Worm (Caenorhabditis elegans) whole organism, late embryonic: ENCODE data around the gene mtpn-1.

ENCODE experiments used
- F13H6.1 ChIP-seq: sonication (generic microtip); optimal IDR thresholded peaks from 2 replicates; lab custom pipeline; 2016; ENCODE audit warnings: missing genetic modification characterization, missing compliant biosample characterization
- K09A11.1 ChIP-seq: sonication (generic microtip); optimal IDR thresholded peaks from 2 replicates; lab custom pipeline; 2017; ENCODE audit warnings: antibody characterized with exemption, mild to moderate bottlenecking, missing genetic modification characterization, missing compliant biosample characterization; ENCODE audit not compliant: insufficient read depth
- T23F11.4 ChIP-seq: fragments of 200-800 bp; sonication (Bioruptor generic); optimal IDR thresholded peaks from 2 replicates; lab custom pipeline; 2018; ENCODE audit warnings: mild to moderate bottlenecking, missing genetic modification characterization, missing compliant biosample characterization
- ama-1 ChIP-seq: fragments of 150-350 bp; optimal IDR thresholded peaks from 2 replicates; lab custom pipeline; 2014
- ceh-30 ChIP-seq: fragments of 150-350 bp; optimal IDR thresholded peaks from 2 replicates; lab custom pipeline; 2014; ENCODE audit warnings: missing biosample characterization, missing genetic modification characterization
- ets-4 ChIP-seq: sonication (generic microtip); optimal IDR thresholded peaks from 2 replicates; lab custom pipeline; 2016; ENCODE audit warnings: missing genetic modification characterization, missing compliant biosample characterization
- fkh-10 ChIP-seq: fragments of 150-350 bp; optimal IDR thresholded peaks from 2 replicates; lab custom pipeline; 2014; ENCODE audit warnings: missing biosample characterization, missing genetic modification reagents, missing genetic modification characterization
- hlh-30 ChIP-seq: sonication (generic microtip); optimal IDR thresholded peaks from 2 replicates; lab custom pipeline; 2017; ENCODE audit warnings: antibody characterized with exemption, missing genetic modification characterization, missing compliant biosample characterization; ENCODE audit not compliant: insufficient read depth
- hlh-6 ChIP-seq: sonication (generic microtip); optimal IDR thresholded peaks from 2 replicates; lab custom pipeline; 2016; ENCODE audit warnings: missing genotype, missing genetic modification characterization, missing compliant biosample characterization
- hlh-8 ChIP-seq: sonication (generic microtip); optimal IDR thresholded peaks from 2 replicates; lab custom pipeline; 2016; ENCODE audit warnings: missing genotype, missing genetic modification characterization, missing compliant biosample characterization
- lim-6 ChIP-seq: sonication (generic microtip); optimal IDR thresholded peaks from 2 replicates; lab custom pipeline; 2016; ENCODE audit warnings: missing genetic modification characterization, missing compliant biosample characterization
- odd-2 ChIP-seq: sonication (generic microtip); optimal IDR thresholded peaks from 2 replicates; lab custom pipeline; 2017; ENCODE audit warnings: antibody characterized with exemption, mild to moderate bottlenecking, missing genetic modification characterization, missing compliant biosample characterization
- pha-2 ChIP-seq: sonication (generic microtip); optimal IDR thresholded peaks from 2 replicates; lab custom pipeline; 2017; ENCODE audit warnings: mild to moderate bottlenecking, missing genetic modification characterization, missing compliant biosample characterization
- pqm-1 ChIP-seq: sonication (generic microtip); optimal IDR thresholded peaks from 2 replicates; lab custom pipeline; 2016; ENCODE audit warnings: missing genetic modification characterization, missing compliant biosample characterization

ce11 chrX:2439728-2440127 lies 32.5 kb downstream of the mtpn-1 start:
- no peak for TF ChIP-seq T23F11.4 (GFP tag; lab: Kevin White, UChicago)
- no peak for TF ChIP-seq fkh-10
- no peak for TF ChIP-seq pqm-1 (tag; lab: Kevin White, UChicago)
- TF ChIP-seq K09A11.1 (tag; lab: Kevin White, UChicago) = no peak
- TF ChIP-seq hlh-8 (tag; lab: Kevin White, UChicago) = no peak
- no peak for TF ChIP-seq pha-2 (tag; lab: Kevin White, UChicago)
- TF ChIP-seq lim-6 (tag; lab: Kevin White, UChicago) = no peak
- TF ChIP-seq ama-1 (lab: Kevin White, UChicago) = no peak
- TF ChIP-seq ceh-30 = no peak
- no peak for TF ChIP-seq hlh-30 (tag; lab: Kevin White, UChicago)
- no peak for TF ChIP-seq odd-2 (tag; lab: Kevin White, UChicago)
- TF ChIP-seq hlh-6 = no peak
- TF ChIP-seq F13H6.1 (tag; lab: Kevin White, UChicago) = no peak
- no peak for TF ChIP-seq ets-4 (tag; lab: Kevin White, UChicago)
